Worm (Caenorhabditis elegans) whole organism, L4 larva: ENCODE results near the gene mxl-3.

ENCODE experiments used
- F10B5.3 ChIP-seq: sonication (generic microtip); optimal IDR thresholded peaks from 2 replicates; lab custom pipeline; 2016; ENCODE audit warnings: mild to moderate bottlenecking, missing genetic modification characterization, missing compliant biosample characterization
- F37D6.2 ChIP-seq: sonication (generic microtip); optimal IDR thresholded peaks from 2 replicates; lab custom pipeline; 2016; ENCODE audit warnings: mild to moderate bottlenecking, missing genetic modification characterization, missing compliant biosample characterization
- T20F7.1 ChIP-seq: fragments of 200-800 bp; sonication (Bioruptor generic); optimal IDR thresholded peaks from 2 replicates; lab custom pipeline; 2018; ENCODE audit warnings: mild to moderate bottlenecking, missing genetic modification characterization, missing compliant biosample characterization
- T26A8.4 ChIP-seq: fragments of 200-800 bp; sonication (Bioruptor generic); IDR thresholded peaks from 2 replicates; pipeline ENCODE4 v1.3.6; 2022; ENCODE audit warnings: missing genetic modification characterization, missing compliant biosample characterization
- Y105C5A.15 ChIP-seq: fragments of 200-800 bp; sonication (Bioruptor generic); IDR thresholded peaks from 2 replicates; pipeline ENCODE4 v1.3.6; 2022; ENCODE audit warnings: missing genetic modification characterization, missing compliant biosample characterization
- Y48G9A.11 ChIP-seq: fragments of 200-800 bp; sonication (Bioruptor generic); IDR thresholded peaks from 2 replicates; pipeline ENCODE4 v1.3.6; 2022; ENCODE audit warnings: missing genetic modification reagents, missing genetic modification characterization, missing compliant biosample characterization
- Y5F2A.4 ChIP-seq: fragments of 200-800 bp; sonication (Bioruptor generic); optimal IDR thresholded peaks from 2 replicates; lab custom pipeline; 2018; ENCODE audit warnings: mild to moderate bottlenecking, missing genetic modification characterization, missing compliant biosample characterization
- ZK546.5 ChIP-seq, 2 experiments: sonication (generic microtip); optimal IDR thresholded peaks; 2 replicates each; lab custom pipeline; 2017; ENCODE audit warnings: missing biosample characterization in 2 of 2, missing genetic modification characterization in 2 of 2
- aly-2 ChIP-seq: sonication (generic microtip); optimal IDR thresholded peaks from 2 replicates; lab custom pipeline; 2018; ENCODE audit warnings: missing biosample characterization, missing genetic modification characterization
- attf-4 ChIP-seq: sonication (generic microtip); optimal IDR thresholded peaks from 3 replicates; lab custom pipeline; 2017; ENCODE audit warnings: missing biosample characterization, missing genetic modification characterization
- ceh-28 ChIP-seq: fragments of 150-350 bp; optimal IDR thresholded peaks from 2 replicates; lab custom pipeline; 2014; ENCODE audit warnings: missing biosample characterization, missing genetic modification reagents, missing genetic modification characterization
- ceh-82 ChIP-seq: sonication (generic microtip); optimal IDR thresholded peaks from 2 replicates; lab custom pipeline; 2017; ENCODE audit warnings: missing biosample characterization, missing genetic modification characterization
- ces-1 ChIP-seq: fragments of 150-350 bp; sonication (generic microtip); optimal IDR thresholded peaks from 4 replicates; lab custom pipeline; 2014; ENCODE audit warnings: missing biosample characterization, missing genetic modification reagents, missing genetic modification characterization
- daf-16 ChIP-seq, 3 experiments: sonication (generic microtip); optimal IDR thresholded peaks; 2 replicates each; lab custom pipeline; 2016 to 2017; ENCODE audit warnings: missing genetic modification characterization in 3 of 3, missing genetic modification reagents in 3 of 3, mild to moderate bottlenecking in 2 of 3, missing compliant biosample characterization in 2 of 3, missing biosample characterization in 1 of 3, moderate library complexity in 1 of 3
- daf-8 ChIP-seq: fragments of 200-800 bp; sonication (Bioruptor generic); IDR thresholded peaks from 2 replicates; pipeline ENCODE4 v1.3.6; 2022; ENCODE audit warnings: missing genetic modification characterization, missing compliant biosample characterization
- egl-27 ChIP-seq: sonication (generic microtip); optimal IDR thresholded peaks from 3 replicates; lab custom pipeline; 2017; ENCODE audit warnings: missing biosample characterization, missing genetic modification reagents, missing genetic modification characterization
- fkh-10 ChIP-seq: fragments of 150-350 bp; optimal IDR thresholded peaks from 2 replicates; lab custom pipeline; 2014; ENCODE audit warnings: missing biosample characterization, missing genetic modification reagents, missing genetic modification characterization
- hif-1 ChIP-seq, 2 experiments: sonication (generic microtip); optimal IDR thresholded peaks; 2 replicates each; lab custom pipeline; 2016 to 2017; ENCODE audit warnings: missing compliant biosample characterization in 2 of 2, missing genetic modification characterization in 2 of 2, missing genetic modification reagents in 2 of 2, missing genotype in 2 of 2, mild to moderate bottlenecking in 1 of 2
- hlh-11 ChIP-seq: fragments of 200-800 bp; sonication (Bioruptor generic); optimal IDR thresholded peaks from 2 replicates; lab custom pipeline; 2018; ENCODE audit warnings: mild to moderate bottlenecking, missing genetic modification characterization, missing compliant biosample characterization
- hlh-30 ChIP-seq: sonication (generic microtip); optimal IDR thresholded peaks from 2 replicates; lab custom pipeline; 2017; ENCODE audit warnings: antibody characterized with exemption, mild to moderate bottlenecking, missing genetic modification characterization, missing compliant biosample characterization; ENCODE audit not compliant: insufficient read depth
- lim-7 ChIP-seq: fragments of 200-800 bp; sonication (Bioruptor generic); IDR thresholded peaks from 2 replicates; pipeline ENCODE4 v1.3.6; 2022; ENCODE audit warnings: missing genetic modification characterization, missing compliant biosample characterization
- lin-13 ChIP-seq: fragments of 150-350 bp; optimal IDR thresholded peaks from 2 replicates; lab custom pipeline; 2014; ENCODE audit warnings: missing biosample characterization, missing genetic modification reagents, missing genetic modification characterization
- lin-29 ChIP-seq: fragments of 200-800 bp; sonication (Bioruptor generic); IDR thresholded peaks from 2 replicates; pipeline ENCODE4 v1.3.6; 2022; ENCODE audit warnings: missing genetic modification reagents, missing genetic modification characterization, missing compliant biosample characterization
- lin-39 ChIP-seq: fragments of 150-350 bp; optimal IDR thresholded peaks from 2 replicates; lab custom pipeline; 2014; ENCODE audit warnings: missing biosample characterization, missing genetic modification reagents, missing genetic modification characterization
- lir-3 ChIP-seq: sonication (generic microtip); optimal IDR thresholded peaks from 2 replicates; lab custom pipeline; 2016; ENCODE audit warnings: mild to moderate bottlenecking, missing genetic modification characterization, missing compliant biosample characterization
- lsy-2 ChIP-seq, 2 experiments: fragments of 150-350 bp in 1 of 2; sonication (generic microtip) in 1 of 2; optimal IDR thresholded peaks; 2 replicates each; lab custom pipeline; 2014 to 2017; ENCODE audit warnings: missing biosample characterization in 2 of 2, missing genetic modification characterization in 2 of 2
- mdl-1 ChIP-seq, 2 experiments: fragments of 150-350 bp in 1 of 2; sonication (generic microtip) in 1 of 2; optimal IDR thresholded peaks; 2 replicates each; lab custom pipeline; 2014 to 2017; ENCODE audit warnings: missing biosample characterization in 2 of 2, missing genetic modification characterization in 2 of 2
- mdt-29 ChIP-seq: fragments of 200-800 bp; sonication (Bioruptor generic); IDR thresholded peaks from 2 replicates; pipeline ENCODE4 v1.3.6; 2022; ENCODE audit warnings: missing genetic modification reagents, missing genetic modification characterization, missing compliant biosample characterization
- mes-2 ChIP-seq: sonication (generic microtip); optimal IDR thresholded peaks from 2 replicates; lab custom pipeline; 2016; ENCODE audit warnings: missing genotype, mild to moderate bottlenecking, missing genetic modification characterization, missing compliant biosample characterization; ENCODE audit not compliant: poor library complexity, severe bottlenecking
- mxl-2 ChIP-seq: fragments of 200-800 bp; sonication (Bioruptor generic); conservative IDR thresholded peaks from 2 replicates; pipeline ENCODE4 v1.3.6; 2022; ENCODE audit warnings: missing genetic modification reagents, missing genetic modification characterization, missing compliant biosample characterization
- mxl-3 ChIP-seq: fragments of 200-800 bp; sonication (Bioruptor generic); optimal IDR thresholded peaks from 2 replicates; lab custom pipeline; 2018; ENCODE audit warnings: mild to moderate bottlenecking, missing genetic modification characterization, missing compliant biosample characterization
- nhr-237 ChIP-seq: sonication (generic microtip); optimal IDR thresholded peaks from 2 replicates; lab custom pipeline; 2017; ENCODE audit warnings: missing biosample characterization, missing genetic modification characterization
- nhr-28 ChIP-seq: fragments of 150-350 bp; optimal IDR thresholded peaks from 2 replicates; lab custom pipeline; 2014; ENCODE audit warnings: missing biosample characterization, missing genetic modification characterization
- nhr-42 ChIP-seq: fragments of 200-800 bp; sonication (Bioruptor generic); IDR thresholded peaks from 2 replicates; pipeline ENCODE4 v1.3.6; 2022; ENCODE audit warnings: missing genetic modification characterization, missing compliant biosample characterization
- nhr-48 ChIP-seq: sonication (generic microtip); optimal IDR thresholded peaks from 2 replicates; lab custom pipeline; 2016; ENCODE audit warnings: mild to moderate bottlenecking, missing genetic modification characterization, missing compliant biosample characterization
- pha-4 ChIP-seq, 2 experiments: fragments of 150-350 bp in 1 of 2; fragments of 200-800 bp in 1 of 2; sonication (Bioruptor generic) in 1 of 2; IDR thresholded peaks in 1 of 2; optimal IDR thresholded peaks in 1 of 2; 2 replicates each; pipeline versions ENCODE4 v1.3.6 to Lab custom; 2014 to 2022; ENCODE audit warnings: missing genetic modification characterization in 2 of 2, missing genetic modification reagents in 2 of 2, missing biosample characterization in 1 of 2, missing compliant biosample characterization in 1 of 2
- set-16 ChIP-seq: fragments of 200-800 bp; sonication (Bioruptor generic); IDR thresholded peaks from 2 replicates; pipeline ENCODE4 v1.3.6; 2022; ENCODE audit warnings: missing genetic modification reagents, missing genetic modification characterization, missing compliant biosample characterization
- snpc-4 ChIP-seq: fragments of 150-350 bp; optimal IDR thresholded peaks from 2 replicates; lab custom pipeline; 2014; ENCODE audit warnings: missing biosample characterization, missing genetic modification characterization
- spr-1 ChIP-seq: sonication (generic microtip); optimal IDR thresholded peaks from 2 replicates; lab custom pipeline; 2016; ENCODE audit warnings: mild to moderate bottlenecking, missing genetic modification characterization, missing compliant biosample characterization
- tag-97 ChIP-seq: fragments of 200-800 bp; sonication (Bioruptor generic); IDR thresholded peaks from 2 replicates; pipeline ENCODE4 v1.3.6; 2022; ENCODE audit warnings: missing genetic modification characterization, missing compliant biosample characterization
- zag-1 ChIP-seq: fragments of 150-350 bp; optimal IDR thresholded peaks from 2 replicates; lab custom pipeline; 2014; ENCODE audit warnings: missing biosample characterization, missing genetic modification characterization
- ztf-7 ChIP-seq: fragments of 150-350 bp; optimal IDR thresholded peaks from 2 replicates; lab custom pipeline; 2014; ENCODE audit warnings: missing biosample characterization, missing genetic modification characterization

The mxl-3 gene

DNA sequence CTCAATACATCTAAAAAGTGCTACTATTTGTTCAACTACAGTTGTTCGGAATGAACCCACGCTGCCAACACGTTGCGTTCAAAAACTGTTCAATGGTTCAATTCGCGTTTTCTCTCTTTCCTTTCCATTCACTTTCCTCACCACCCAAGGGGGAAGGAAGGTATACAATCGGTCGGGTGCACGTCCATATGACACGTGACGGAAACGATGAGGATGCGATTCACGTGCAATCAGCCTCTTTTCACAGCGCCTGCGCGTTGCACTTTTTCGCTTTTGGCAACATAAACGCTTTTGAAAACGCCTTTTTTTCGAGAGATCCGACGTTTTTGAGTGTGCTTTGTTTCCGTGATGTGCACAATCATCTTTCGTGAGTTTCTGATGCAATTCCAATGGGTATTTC is 8.0 kb upstream of the mxl-3 start (continued):
- TF ChIP-seq daf-16 (GFP tag; optimal IDR thresholded peaks at IDR 0.05; lab: Kevin White, UChicago) = peak in 1 of 2 experiments; percentile 40
- TF ChIP-seq daf-16 (tag; optimal IDR thresholded peaks at IDR 0.05; lab: Kevin White, UChicago) = peak; percentile 58
- TF ChIP-seq lim-7 (GFP tag; lab: Robert Waterston, UW) = no peak
- peak; percentile 68 for TF ChIP-seq T26A8.4 (GFP tag; lab: Robert Waterston, UW)
- no peak for TF ChIP-seq aly-2 (tag; lab: Kevin White, UChicago)
- TF ChIP-seq spr-1 (tag; lab: Kevin White, UChicago) = no peak
- TF ChIP-seq nhr-48 (tag; lab: Kevin White, UChicago) = peak; percentile 98
- no peak for TF ChIP-seq tag-97 (GFP tag; lab: Robert Waterston, UW)
- TF ChIP-seq hif-1 (tag; optimal IDR thresholded peaks at IDR 0.05; lab: Kevin White, UChicago) = peak; percentile 53 to 96
- TF ChIP-seq lir-3 (tag; lab: Kevin White, UChicago) = no peak
- no peak for TF ChIP-seq nhr-237 (tag; lab: Kevin White, UChicago)
- no peak for TF ChIP-seq Y5F2A.4 (GFP tag; lab: Kevin White, UChicago)
- TF ChIP-seq daf-8 (GFP tag; lab: Robert Waterston, UW) = no peak

DNA sequence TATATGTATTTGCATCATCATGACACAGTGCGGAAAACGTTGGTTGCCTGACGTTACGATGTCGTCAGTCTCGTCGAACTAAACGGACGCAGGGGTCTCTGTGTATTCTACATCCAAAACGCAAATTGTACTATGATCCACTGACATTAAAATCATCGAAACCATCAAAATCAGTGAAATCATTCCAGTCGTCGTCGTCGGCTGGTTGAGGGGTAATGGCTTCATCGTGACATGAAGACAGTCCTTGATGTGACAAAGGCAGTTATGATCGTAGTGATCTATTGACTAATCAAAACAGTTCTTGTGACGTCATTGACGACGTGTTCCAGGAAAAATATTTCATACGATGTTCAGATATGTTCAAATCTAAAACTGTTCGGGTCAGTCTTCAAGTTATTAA is 7.1 kb upstream of the mxl-3 start:
- TF ChIP-seq fkh-10 = no peak
- no peak for TF ChIP-seq nhr-42
- TF ChIP-seq T20F7.1 = no peak
- no peak for TF ChIP-seq T26A8.4 (GFP tag; lab: Robert Waterston, UW)
- no peak for TF ChIP-seq hif-1 (tag; optimal IDR thresholded peaks at IDR 0.05; lab: Kevin White, UChicago)
- TF ChIP-seq mxl-3 = peak; percentile 45
- TF ChIP-seq snpc-4 (tag; lab: Kevin White, UChicago) = no peak
- no peak for TF ChIP-seq mxl-2 (GFP tag; lab: Robert Waterston, UW)
- TF ChIP-seq nhr-48 (tag; lab: Kevin White, UChicago) = peak; percentile 32
- TF ChIP-seq hlh-11 (tag; lab: Kevin White, UChicago) = peak; percentile 12
- no peak for TF ChIP-seq ces-1 (GFP tag; lab: Kevin White, UChicago)
- no peak for TF ChIP-seq set-16 (GFP tag; lab: Robert Waterston, UW)
- TF ChIP-seq nhr-28 = peak; percentile 60
- no peak for TF ChIP-seq lin-39
- no peak for TF ChIP-seq lim-7 (GFP tag; lab: Robert Waterston, UW)
- TF ChIP-seq mdl-1 (tag; optimal IDR thresholded peaks at IDR 0.05; lab: Kevin White, UChicago) = peak in 1 of 2 experiments; percentile 48
- TF ChIP-seq lin-13 = no peak
- no peak for TF ChIP-seq pha-4 (GFP tag; IDR thresholded peaks at IDR 0.05; lab: Robert Waterston, UW)
- no peak for TF ChIP-seq pha-4 (tag; optimal IDR thresholded peaks at IDR 0.05; lab: Kevin White, UChicago)
- no peak for TF ChIP-seq F10B5.3
- TF ChIP-seq egl-27 (tag; lab: Kevin White, UChicago) = no peak
- no peak for TF ChIP-seq lsy-2 (tag; optimal IDR thresholded peaks at IDR 0.05; lab: Kevin White, UChicago)
- TF ChIP-seq zag-1 (tag; lab: Kevin White, UChicago) = no peak
- TF ChIP-seq attf-4 (tag; lab: Kevin White, UChicago) = no peak
- no peak for TF ChIP-seq ZK546.5 (tag; optimal IDR thresholded peaks at IDR 0.05; lab: Kevin White, UChicago)
- no peak for TF ChIP-seq ceh-28
- no peak for TF ChIP-seq ceh-82 (tag; lab: Kevin White, UChicago)
- no peak for TF ChIP-seq mdt-29 (GFP tag; lab: Robert Waterston, UW)
- no peak for TF ChIP-seq ztf-7 (tag; lab: Kevin White, UChicago)
- no peak for TF ChIP-seq Y105C5A.15 (GFP tag; lab: Robert Waterston, UW)
- peak; percentile 54 for TF ChIP-seq hlh-30 (tag; lab: Kevin White, UChicago)
- TF ChIP-seq Y48G9A.11 (GFP tag; lab: Robert Waterston, UW) = no peak
- no peak for TF ChIP-seq mes-2 (tag; lab: Kevin White, UChicago)
- TF ChIP-seq F37D6.2 (tag; lab: Kevin White, UChicago) = no peak
- no peak for TF ChIP-seq lin-29 (GFP tag; lab: Robert Waterston, UW)
